Worm (Caenorhabditis elegans) whole organism, midembryonic: Measurements from ENCODE around the gene B0034.5.
"Not testable (repeated sequence)": the region's sequence is repeated elsewhere in the genome, so short reads cannot be mapped to it uniquely, and the experiment has no call there.

Experiments used
- T22C8.4 ChIP-seq: fragments of 200-800 bp; sonication (Bioruptor generic); IDR thresholded peaks from 2 replicates; pipeline ENCODE4 v1.3.6; 2022; ENCODE audit warnings: missing genetic modification characterization, missing compliant biosample characterization
- klf-2 ChIP-seq: fragments of 200-800 bp; sonication (Bioruptor generic); conservative IDR thresholded peaks from 2 replicates; pipeline ENCODE4 v1.3.6; 2022; ENCODE audit warnings: missing genetic modification reagents, missing genetic modification characterization, missing compliant biosample characterization

DNA sequence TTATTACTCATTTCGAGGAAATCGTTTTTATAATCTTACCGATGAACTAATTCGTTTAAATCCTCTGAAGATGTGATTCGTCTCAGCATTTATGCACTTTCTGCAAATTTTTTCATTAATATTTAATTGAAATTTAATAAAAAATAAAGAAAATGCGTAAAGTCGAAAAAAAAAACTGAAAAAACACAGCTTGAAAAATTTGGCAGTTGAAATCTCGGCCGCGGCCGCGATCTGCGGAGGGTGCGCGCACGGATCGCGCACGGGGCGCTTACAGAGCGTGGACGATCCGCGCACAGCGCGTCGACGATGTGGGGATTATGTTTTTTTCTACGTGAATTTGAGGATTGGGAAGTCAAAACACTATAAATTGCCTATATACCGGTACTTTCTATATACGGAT lies 34.1 kb upstream of the B0034.5 start, which contains the start of gene ZK84.4:
- not testable (repeated sequence) for TF ChIP-seq T22C8.4, klf-2 (GFP tag; lab: Robert Waterston, UW)
